Worm (Caenorhabditis elegans): ENCODE measurements around the gene F22F4.5.

DNA sequence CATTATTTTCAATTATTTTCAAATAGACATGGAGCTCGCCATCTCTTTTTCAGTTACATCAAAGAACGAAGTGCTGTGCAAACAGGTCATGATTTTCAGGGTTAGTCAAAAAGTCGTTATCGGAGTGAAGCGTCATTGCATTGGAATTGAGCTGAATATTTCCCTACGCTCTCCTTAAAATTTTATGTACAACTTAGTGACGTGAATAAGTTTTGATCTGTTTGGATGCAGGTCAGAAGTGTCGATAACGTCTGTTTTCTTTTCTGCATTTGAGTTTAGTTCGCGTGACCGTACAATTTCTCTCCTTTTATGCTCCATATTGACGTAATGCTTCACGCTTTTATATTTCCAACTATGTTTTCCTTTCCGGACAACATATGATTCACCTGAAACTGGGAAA is 32.3 kb upstream of the F22F4.5 start:
- TF ChIP-seq gmeb-2 (tag; optimal IDR thresholded peaks at IDR 0.05) (no peak), zip-5 (tag; optimal IDR thresholded peaks at IDR 0.05) (no peak), ceh-6 (GFP tag; optimal IDR thresholded peaks at IDR 0.05) (no peak), rnt-1 (tag; optimal IDR thresholded peaks at IDR 0.05) (no peak), nhr-11 (tag; optimal IDR thresholded peaks at IDR 0.05) (no peak), eyg-1 (tag; optimal IDR thresholded peaks at IDR 0.05) (no peak), ceh-14 (tag; optimal IDR thresholded peaks at IDR 0.05) (no peak), dmd-4 (tag; optimal IDR thresholded peaks at IDR 0.05; ENCODE audit: borderline replicate concordance) (no peak), pros-1 (tag; optimal IDR thresholded peaks at IDR 0.05) (no peak), odd-2 (tag; optimal IDR thresholded peaks at IDR 0.05) (no peak), nfya-1 (tag; optimal IDR thresholded peaks at IDR 0.05) (no peak), lin-11 (tag; optimal IDR thresholded peaks at IDR 0.05) (no peak)
